Worm (Caenorhabditis elegans) whole organism, young adult: Measurements from ENCODE around the gene F36A4.3.

Source experiments
- B0336.3 ChIP-seq: fragments of 200-800 bp; sonication (Bioruptor generic); IDR thresholded peaks from 2 replicates; pipeline ENCODE4 v1.3.6; 2022; ENCODE audit warnings: missing genetic modification characterization, missing compliant biosample characterization
- D2030.7 ChIP-seq: fragments of 200-800 bp; sonication (Bioruptor generic); IDR thresholded peaks from 2 replicates; pipeline ENCODE4 v1.3.6; 2022; ENCODE audit warnings: missing genetic modification reagents, missing genetic modification characterization, missing compliant biosample characterization
- F10E7.11 ChIP-seq: sonication (generic microtip); optimal IDR thresholded peaks from 2 replicates; lab custom pipeline; 2017; ENCODE audit warnings: mild to moderate bottlenecking, missing genetic modification characterization, moderate library complexity, missing compliant biosample characterization
- F55B11.4 ChIP-seq: sonication (generic microtip); optimal IDR thresholded peaks from 2 replicates; lab custom pipeline; 2016; ENCODE audit warnings: missing compliant biosample characterization, missing genetic modification characterization, borderline replicate concordance; ENCODE audit not compliant: insufficient read depth
- K11D2.4 ChIP-seq: fragments of 200-800 bp; sonication (Bioruptor generic); IDR thresholded peaks from 2 replicates; pipeline ENCODE4 v1.3.6; 2022; ENCODE audit warnings: missing genetic modification reagents, missing genetic modification characterization, missing compliant biosample characterization
- T07F8.4 ChIP-seq: sonication (generic microtip); optimal IDR thresholded peaks from 2 replicates; lab custom pipeline; 2016; ENCODE audit warnings: mild to moderate bottlenecking, missing genetic modification characterization, moderate library complexity, missing compliant biosample characterization
- T26A5.8 ChIP-seq: sonication (generic microtip); optimal IDR thresholded peaks from 2 replicates; lab custom pipeline; 2016; ENCODE audit warnings: missing genetic modification characterization, missing compliant biosample characterization
- Y53F4B.3 ChIP-seq: fragments of 200-800 bp; sonication (Bioruptor generic); IDR thresholded peaks from 2 replicates; pipeline ENCODE4 v1.3.6; 2022; ENCODE audit warnings: missing genetic modification reagents, missing genetic modification characterization, missing compliant biosample characterization
- Y67H2A.10 ChIP-seq: fragments of 200-800 bp; sonication (Bioruptor generic); conservative IDR thresholded peaks from 2 replicates; pipeline ENCODE4 v1.3.6; 2022; ENCODE audit warnings: missing genetic modification reagents, missing genetic modification characterization, missing compliant biosample characterization
- ZK185.1 ChIP-seq: sonication (generic microtip); optimal IDR thresholded peaks from 2 replicates; lab custom pipeline; 2016; ENCODE audit warnings: mild to moderate bottlenecking, missing genetic modification characterization, missing compliant biosample characterization; ENCODE audit not compliant: poor library complexity, severe bottlenecking
- atf-7 ChIP-seq: sonication (generic microtip); optimal IDR thresholded peaks from 2 replicates; lab custom pipeline; 2017; ENCODE audit warnings: mild to moderate bottlenecking, missing genetic modification characterization, missing compliant biosample characterization
- athp-1 ChIP-seq: sonication (generic microtip); optimal IDR thresholded peaks from 2 replicates; lab custom pipeline; 2017; ENCODE audit warnings: mild to moderate bottlenecking, missing genetic modification characterization, missing compliant biosample characterization
- ceh-27 ChIP-seq: fragments of 200-800 bp; sonication (Bioruptor generic); optimal IDR thresholded peaks from 2 replicates; lab custom pipeline; 2018; ENCODE audit warnings: mild to moderate bottlenecking, missing genetic modification characterization, moderate library complexity, missing compliant biosample characterization
- ceh-91 ChIP-seq: fragments of 200-800 bp; sonication (Bioruptor generic); IDR thresholded peaks from 2 replicates; pipeline ENCODE4 v1.3.6; 2022; ENCODE audit warnings: missing genetic modification reagents, missing genetic modification characterization, missing compliant biosample characterization
- dox-1 ChIP-seq: fragments of 200-800 bp; sonication (Bioruptor generic); IDR thresholded peaks from 2 replicates; pipeline ENCODE4 v1.3.6; 2022; ENCODE audit warnings: missing genetic modification reagents, missing genetic modification characterization, missing compliant biosample characterization
- dpff-1 ChIP-seq: sonication (generic microtip); optimal IDR thresholded peaks from 2 replicates; lab custom pipeline; 2017; ENCODE audit warnings: mild to moderate bottlenecking, missing genetic modification characterization, missing compliant biosample characterization
- egl-44 ChIP-seq: fragments of 200-800 bp; sonication (Bioruptor generic); IDR thresholded peaks from 2 replicates; pipeline ENCODE4 v1.3.6; 2022; ENCODE audit warnings: missing genetic modification reagents, missing genetic modification characterization, missing compliant biosample characterization
- hlh-12 ChIP-seq: sonication (generic microtip); optimal IDR thresholded peaks from 2 replicates; lab custom pipeline; 2016; ENCODE audit warnings: missing genetic modification characterization, missing compliant biosample characterization
- hmg-1.2 ChIP-seq: fragments of 200-800 bp; sonication (Bioruptor generic); IDR thresholded peaks from 2 replicates; pipeline ENCODE4 v1.3.6; 2022; ENCODE audit warnings: missing genetic modification reagents, missing genetic modification characterization, missing compliant biosample characterization
- hsf-1 ChIP-seq: fragments of 200-800 bp; sonication (Bioruptor generic); IDR thresholded peaks from 2 replicates; pipeline ENCODE4 v1.3.6; 2022; ENCODE audit warnings: missing genetic modification reagents, missing genetic modification characterization, missing compliant biosample characterization
- let-607 ChIP-seq, 2 experiments: fragments of 200-800 bp in 1 of 2; sonication (Bioruptor generic) in 1 of 2; sonication (generic microtip) in 1 of 2; optimal IDR thresholded peaks; 2 replicates each; lab custom pipeline; 2016 to 2018; ENCODE audit warnings: mild to moderate bottlenecking in 2 of 2, missing compliant biosample characterization in 2 of 2, missing genetic modification characterization in 2 of 2, moderate library complexity in 2 of 2, missing genotype in 1 of 2
- lsl-1 ChIP-seq: fragments of 200-800 bp; sonication (Bioruptor generic); optimal IDR thresholded peaks from 2 replicates; lab custom pipeline; 2018; ENCODE audit warnings: mild to moderate bottlenecking, missing genetic modification characterization, moderate library complexity, missing compliant biosample characterization
- lsy-27 ChIP-seq: sonication (generic microtip); optimal IDR thresholded peaks from 2 replicates; lab custom pipeline; 2017; ENCODE audit warnings: missing genetic modification characterization, mild to moderate bottlenecking, missing compliant biosample characterization, antibody characterized with exemption, missing genotype, borderline replicate concordance; ENCODE audit not compliant: insufficient read depth
- madf-10 ChIP-seq: sonication (generic microtip); optimal IDR thresholded peaks from 2 replicates; lab custom pipeline; 2016; ENCODE audit warnings: mild to moderate bottlenecking, missing genetic modification characterization, missing compliant biosample characterization
- mcd-1 ChIP-seq: fragments of 200-800 bp; sonication (Bioruptor generic); IDR thresholded peaks from 2 replicates; pipeline ENCODE4 v1.3.6; 2022; ENCODE audit warnings: missing genetic modification reagents, missing genetic modification characterization, missing compliant biosample characterization
- rec-8 ChIP-seq, 2 experiments: sonication (generic microtip); optimal IDR thresholded peaks; 2 replicates each; lab custom pipeline; 2016; ENCODE audit warnings: mild to moderate bottlenecking in 2 of 2, missing genetic modification characterization in 2 of 2, missing genetic modification reagents in 2 of 2, missing genotype in 2 of 2, missing biosample characterization in 1 of 2, missing compliant biosample characterization in 1 of 2, moderate library complexity in 1 of 2
- repo-1 ChIP-seq: sonication (generic microtip); optimal IDR thresholded peaks from 2 replicates; lab custom pipeline; 2017; ENCODE audit warnings: mild to moderate bottlenecking, missing genetic modification characterization, missing compliant biosample characterization
- sea-2 ChIP-seq: fragments of 200-800 bp; sonication (Bioruptor generic); IDR thresholded peaks from 2 replicates; pipeline ENCODE4 v1.3.6; 2022; ENCODE audit warnings: missing genetic modification characterization, missing compliant biosample characterization
- snpc-1.3 ChIP-seq: sonication (generic microtip); optimal IDR thresholded peaks from 2 replicates; lab custom pipeline; 2017; ENCODE audit warnings: missing genetic modification characterization, mild to moderate bottlenecking, missing compliant biosample characterization, antibody characterized with exemption, moderate library complexity, missing genotype, missing genetic modification reagents; ENCODE audit not compliant: insufficient read depth
- snpc-3.4 ChIP-seq: sonication (generic microtip); optimal IDR thresholded peaks from 2 replicates; lab custom pipeline; 2017; ENCODE audit warnings: missing genetic modification characterization, mild to moderate bottlenecking, missing compliant biosample characterization, antibody characterized with exemption, moderate library complexity, missing genotype, missing genetic modification reagents
- zim-3 ChIP-seq: sonication (generic microtip); optimal IDR thresholded peaks from 2 replicates; lab custom pipeline; 2017; ENCODE audit warnings: mild to moderate bottlenecking, missing genetic modification characterization, moderate library complexity, missing compliant biosample characterization
- ztf-18 ChIP-seq: sonication (generic microtip); optimal IDR thresholded peaks from 2 replicates; lab custom pipeline; 2016; ENCODE audit warnings: missing genotype, mild to moderate bottlenecking, missing genetic modification characterization, missing compliant biosample characterization

The F36A4.3 gene

DNA sequence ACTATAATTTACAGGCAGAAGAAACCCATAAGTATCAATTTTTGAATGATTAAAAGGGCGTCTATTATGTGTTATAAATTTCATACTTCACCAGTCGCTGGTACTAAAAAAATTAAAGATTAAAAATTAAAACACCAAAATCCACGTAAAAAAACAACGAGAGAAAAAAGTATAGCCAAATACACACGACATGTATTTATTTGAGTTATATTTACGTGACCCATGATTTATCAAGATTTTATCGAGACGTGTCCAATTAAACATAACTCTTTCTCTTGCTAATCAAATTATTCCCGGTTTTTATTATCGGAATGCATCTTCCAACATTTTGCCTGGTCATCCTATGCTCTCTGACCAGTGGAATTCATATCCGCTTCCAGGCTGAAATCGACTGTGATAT lies 2.1 kb upstream of the F36A4.3 start, which contains the start of gene F36A4.4:
Gene F36A4.4, plus strand, starts transcription at position 301 of the 400 bp plus-strand sequence.
- TF ChIP-seq let-607 (tag; optimal IDR thresholded peaks at IDR 0.05; lab: Kevin White, UChicago), result no peak
- TF ChIP-seq ZK185.1, result no peak
- no peak for TF ChIP-seq hlh-12 (tag; lab: Kevin White, UChicago)
- TF ChIP-seq hsf-1 (GFP tag; lab: Robert Waterston, UW), result no peak
- TF ChIP-seq athp-1 (tag; lab: Kevin White, UChicago), result no peak
- no peak for TF ChIP-seq lsl-1
- no peak for TF ChIP-seq F10E7.11
- no peak for TF ChIP-seq dpff-1 (tag; lab: Kevin White, UChicago)
- no peak for TF ChIP-seq snpc-1.3 (tag; lab: Kevin White, UChicago)
- no peak for TF ChIP-seq D2030.7 (GFP tag; lab: Robert Waterston, UW)
- TF ChIP-seq snpc-3.4 (tag; lab: Kevin White, UChicago), result no peak
- no peak for TF ChIP-seq Y67H2A.10 (GFP tag; lab: Robert Waterston, UW)
- TF ChIP-seq rec-8 (tag; optimal IDR thresholded peaks at IDR 0.05; lab: Kevin White, UChicago), result no peak
- TF ChIP-seq lsy-27, result no peak

DNA sequence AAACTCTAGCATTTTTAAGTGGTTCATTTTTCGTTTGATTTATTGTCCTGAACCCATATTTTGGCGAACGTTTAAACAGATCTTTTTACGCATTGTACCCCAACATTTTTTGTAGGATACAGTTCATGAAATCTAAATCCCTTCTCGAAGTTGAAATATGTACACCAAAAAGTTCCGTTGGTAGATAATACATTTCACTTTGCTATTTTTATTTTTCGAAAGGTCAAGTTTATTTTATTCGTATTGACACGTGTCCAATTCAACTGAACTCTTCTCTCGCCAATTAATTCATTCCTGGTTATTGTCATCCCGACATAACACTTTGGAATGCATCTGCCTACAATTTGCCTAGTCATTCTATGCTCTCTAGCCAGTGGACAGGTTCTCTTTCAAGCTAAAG lies 1.5 kb downstream of the F36A4.3 start, which contains the start of gene F36A4.2:
Gene F36A4.2, plus strand, starts transcription at position 301 of the 400 bp plus-strand sequence.
- no peak for TF ChIP-seq atf-7 (tag; lab: Kevin White, UChicago)
- TF ChIP-seq Y53F4B.3 (GFP tag; lab: Robert Waterston, UW), result no peak
- no peak for TF ChIP-seq K11D2.4 (GFP tag; lab: Robert Waterston, UW)
- TF ChIP-seq T26A5.8 (tag; lab: Kevin White, UChicago), result no peak
- TF ChIP-seq ceh-91 (GFP tag; lab: Robert Waterston, UW), result no peak
- TF ChIP-seq T07F8.4 (tag; lab: Kevin White, UChicago), result no peak
- no peak for TF ChIP-seq repo-1 (tag; lab: Kevin White, UChicago)
- no peak for TF ChIP-seq Y67H2A.10 (GFP tag; lab: Robert Waterston, UW)
- no peak for TF ChIP-seq dox-1 (GFP tag; lab: Robert Waterston, UW)
- TF ChIP-seq B0336.3 (GFP tag; lab: Robert Waterston, UW), result no peak
- no peak for TF ChIP-seq zim-3 (tag; lab: Kevin White, UChicago)
- TF ChIP-seq ceh-27 (GFP tag; lab: Kevin White, UChicago), result no peak
- no peak for TF ChIP-seq F55B11.4 (tag; lab: Kevin White, UChicago)

DNA sequence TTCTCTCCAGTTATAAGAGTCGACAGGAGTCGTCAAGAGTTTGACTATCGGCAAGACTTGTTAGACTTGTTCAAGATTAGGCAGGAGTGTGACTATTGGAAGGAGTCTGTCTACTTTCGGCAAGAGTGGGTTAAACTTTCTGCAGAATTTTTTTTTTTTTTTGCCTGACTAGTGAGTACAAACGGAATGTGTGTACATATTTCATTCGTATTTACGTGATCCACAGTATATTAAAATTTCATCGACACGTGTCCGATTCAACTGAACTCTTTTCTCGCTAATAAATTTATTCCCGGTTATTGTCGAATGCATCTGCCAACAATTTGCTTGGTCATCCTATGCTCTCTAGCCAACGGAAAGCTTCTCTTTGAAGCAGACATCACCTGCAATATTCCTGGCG lies 2.8 kb downstream of the F36A4.3 start, which contains the start of gene F36A4.1:
Gene F36A4.1, plus strand, starts transcription at position 301 of the 400 bp plus-strand sequence.
- TF ChIP-seq sea-2 (GFP tag; lab: Robert Waterston, UW), result no peak

DNA sequence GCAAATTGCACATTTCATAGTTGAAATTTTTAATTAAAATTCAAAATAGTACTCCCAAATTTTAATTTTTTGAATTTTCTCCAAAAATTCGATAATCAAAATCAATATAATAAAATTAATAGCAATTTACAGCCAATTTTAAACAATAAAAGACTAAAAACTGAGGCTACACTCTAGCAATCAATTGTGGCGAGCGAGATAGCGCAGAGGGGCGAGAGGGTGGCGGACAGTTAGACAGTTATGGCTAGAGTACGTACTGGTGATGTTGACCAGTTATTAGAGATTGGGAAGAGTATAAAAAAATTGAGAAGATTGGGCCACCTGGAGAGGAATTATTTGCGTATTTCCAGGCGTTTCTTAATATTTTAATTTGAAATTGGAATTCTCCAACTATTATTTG lies 8.3 kb downstream of the F36A4.3 start, which contains the start of gene nhr-78:
Gene nhr-78, minus strand, starts transcription at position 182 of the 400 bp plus-strand sequence.
- TF ChIP-seq mcd-1 (GFP tag; lab: Robert Waterston, UW) (0 out of 2 replicates have a peak, but pooled peaks have one; percentile 22), hmg-1.2 (GFP tag; lab: Robert Waterston, UW) (peak; percentile 94), egl-44 (no peak), ztf-18 (no peak)

DNA sequence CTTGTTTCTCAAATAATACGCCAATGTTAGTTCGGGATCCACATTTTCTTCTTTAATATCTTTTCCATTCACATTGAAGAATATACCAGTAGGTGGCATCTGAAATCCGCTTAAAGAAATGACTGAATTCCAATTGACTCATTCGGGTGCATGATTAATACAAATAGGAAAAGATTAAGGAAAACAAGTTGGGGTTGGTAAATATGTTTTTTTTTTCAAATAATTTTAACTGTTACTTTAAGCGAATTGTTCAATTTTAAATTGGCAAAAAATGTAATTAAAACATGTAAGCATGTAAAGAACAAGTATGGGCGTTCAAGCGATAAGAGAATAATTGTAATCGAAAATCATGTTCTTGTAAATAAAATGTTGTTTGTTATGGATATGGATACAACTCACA lies 14.6 kb downstream of the F36A4.3 start, which contains the start of gene F15E6.6:
Gene F15E6.6, minus strand, starts transcription at position 101 of the 400 bp plus-strand sequence.
- no peak for TF ChIP-seq D2030.7 (GFP tag; lab: Robert Waterston, UW)
- no peak for TF ChIP-seq madf-10 (tag; lab: Kevin White, UChicago)
